Worm (Caenorhabditis elegans) whole organism, L4 larva: Measurements from ENCODE around the gene rpi-2.

Experiments used
- ama-1 ChIP-seq: fragments of 150-350 bp; optimal IDR thresholded peaks from 2 replicates; lab custom pipeline; 2014; ENCODE audit warnings: inconsistent platforms, mixed read lengths
- daf-12 ChIP-seq: fragments of 150-350 bp; optimal IDR thresholded peaks from 2 replicates; lab custom pipeline; 2014; ENCODE audit warnings: missing biosample characterization, missing genetic modification reagents, missing genetic modification characterization
- dmd-8 ChIP-seq: fragments of 200-800 bp; sonication (Bioruptor generic); IDR thresholded peaks from 2 replicates; pipeline ENCODE4 v1.3.6; 2022; ENCODE audit warnings: missing genetic modification characterization, missing compliant biosample characterization
- fos-1 ChIP-seq: fragments of 150-350 bp; optimal IDR thresholded peaks from 2 replicates; lab custom pipeline; 2014; ENCODE audit warnings: missing biosample characterization, missing genetic modification characterization
- lin-39 ChIP-seq: fragments of 150-350 bp; optimal IDR thresholded peaks from 2 replicates; lab custom pipeline; 2014; ENCODE audit warnings: missing biosample characterization, missing genetic modification reagents, missing genetic modification characterization
- lsy-2 ChIP-seq, 2 experiments: fragments of 150-350 bp in 1 of 2; sonication (generic microtip) in 1 of 2; optimal IDR thresholded peaks; 2 replicates each; lab custom pipeline; 2014 to 2017; ENCODE audit warnings: missing biosample characterization in 2 of 2, missing genetic modification characterization in 2 of 2
- mdl-1 ChIP-seq, 2 experiments: fragments of 150-350 bp in 1 of 2; sonication (generic microtip) in 1 of 2; optimal IDR thresholded peaks; 2 replicates each; lab custom pipeline; 2014 to 2017; ENCODE audit warnings: missing biosample characterization in 2 of 2, missing genetic modification characterization in 2 of 2
- mep-1 ChIP-seq: fragments of 150-350 bp; sonication (generic microtip); optimal IDR thresholded peaks from 3 replicates; lab custom pipeline; 2014; ENCODE audit warnings: missing biosample characterization, missing genetic modification characterization
- nhr-237 ChIP-seq: sonication (generic microtip); optimal IDR thresholded peaks from 2 replicates; lab custom pipeline; 2017; ENCODE audit warnings: missing biosample characterization, missing genetic modification characterization
- rbr-2 ChIP-seq: sonication (generic microtip); optimal IDR thresholded peaks from 2 replicates; lab custom pipeline; 2016; ENCODE audit warnings: missing genotype, missing genetic modification characterization, missing compliant biosample characterization
- skn-1 ChIP-seq: fragments of 150-350 bp; optimal IDR thresholded peaks from 2 replicates; lab custom pipeline; 2014; ENCODE audit warnings: missing biosample characterization, missing genetic modification characterization
- snpc-4 ChIP-seq: fragments of 150-350 bp; optimal IDR thresholded peaks from 2 replicates; lab custom pipeline; 2014; ENCODE audit warnings: missing biosample characterization, missing genetic modification characterization
- spr-3 ChIP-seq: fragments of 200-800 bp; sonication (Bioruptor generic); optimal IDR thresholded peaks from 2 replicates; lab custom pipeline; 2018; ENCODE audit warnings: mild to moderate bottlenecking, missing genetic modification characterization, missing compliant biosample characterization

DNA sequence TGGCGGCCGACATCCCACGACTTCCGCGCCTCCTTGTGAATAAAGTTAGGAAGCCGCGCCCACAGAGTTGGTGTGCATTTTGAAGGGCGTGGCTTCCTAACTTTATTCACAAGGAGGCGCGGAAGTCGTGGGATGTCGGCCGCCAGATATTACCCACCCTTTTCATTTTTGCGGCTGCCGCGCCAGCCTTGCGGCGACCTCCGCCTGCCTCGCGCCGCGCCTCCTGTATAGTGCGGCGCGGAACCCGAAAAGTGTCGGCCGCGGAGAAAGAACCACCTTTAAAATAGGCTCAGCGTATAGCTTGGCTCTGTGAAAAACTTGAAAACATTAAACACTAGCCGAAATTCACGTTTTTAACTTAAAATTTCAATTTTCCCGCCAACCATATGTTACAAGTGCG lies 52.4 kb downstream of the rpi-2 start:
- TF ChIP-seq nhr-237 = no peak
- TF ChIP-seq ama-1 (lab: Kevin White, UChicago) = no peak
- no peak for TF ChIP-seq spr-3 (GFP tag; lab: Kevin White, UChicago)
- no peak for TF ChIP-seq lin-39
- TF ChIP-seq snpc-4 (tag; lab: Kevin White, UChicago) = no peak
- TF ChIP-seq mdl-1 (tag; optimal IDR thresholded peaks at IDR 0.05; lab: Kevin White, UChicago) = no peak
- no peak for TF ChIP-seq skn-1
- no peak for TF ChIP-seq daf-12 (tag; lab: Kevin White, UChicago)
- TF ChIP-seq mep-1 (tag; lab: Kevin White, UChicago) = no peak
- TF ChIP-seq fos-1 (tag; lab: Kevin White, UChicago) = no peak
- no peak for TF ChIP-seq lsy-2 (tag; optimal IDR thresholded peaks at IDR 0.05; lab: Kevin White, UChicago)
- peak; percentile 61; the same call in 1 of the 2 replicates for TF ChIP-seq dmd-8 (GFP tag; lab: Robert Waterston, UW)
- no peak for TF ChIP-seq rbr-2 (tag; lab: Kevin White, UChicago)
